Fruit fly (Drosophila melanogaster) whole organism, adult: ENCODE measurements around the gene Aven.
A peak's percentile ranks its signal among the peaks of the same experiment; 100 is the strongest.

Experiments
- CG14711 ChIP-seq: fragments of 200-800 bp; sonication (Bioruptor generic); optimal IDR thresholded peaks from 2 replicates; lab custom pipeline; 2018; ENCODE audit warnings: missing biosample characterization, mild to moderate bottlenecking, missing genetic modification characterization, moderate library complexity
- CG1620 ChIP-seq: fragments of 200-800 bp; sonication (Bioruptor generic); optimal IDR thresholded peaks from 2 replicates; lab custom pipeline; 2016; ENCODE audit warnings: missing biosample characterization, missing genetic modification characterization
- CG5204 ChIP-seq: fragments of 200-800 bp; sonication (Bioruptor generic); optimal IDR thresholded peaks from 2 replicates; lab custom pipeline; 2016; ENCODE audit warnings: missing biosample characterization, missing genetic modification characterization
- kay ChIP-seq: fragments of 200-800 bp; sonication (Bioruptor generic); peaks from one replicate; lab custom pipeline; 2016; ENCODE audit warnings: missing biosample characterization, missing genetic modification characterization, borderline replicate concordance
- ovo ChIP-seq: fragments of 200-800 bp; sonication (Bioruptor generic); optimal IDR thresholded peaks from 2 replicates; lab custom pipeline; 2016; ENCODE audit warnings: missing biosample characterization, missing genetic modification characterization
- tj ChIP-seq: fragments of 200-800 bp; sonication (Bioruptor generic); optimal IDR thresholded peaks from 3 replicates; lab custom pipeline; 2017; ENCODE audit warnings: missing biosample characterization, mild to moderate bottlenecking, missing genetic modification characterization, moderate library complexity

- TF ChIP-seq CG5204 (GFP tag; lab: Kevin White, UChicago) = no peak
- peak; percentile 36 for TF ChIP-seq CG14711
- peak; percentile 60 for TF ChIP-seq tj (GFP tag; lab: Kevin White, UChicago)
- peak; percentile 91 for TF ChIP-seq CG1620
- TF ChIP-seq kay (GFP tag; lab: Kevin White, UChicago) = no peak
- peak; percentile 64 for TF ChIP-seq ovo
Measured at dm6 chrX:12653574-12653973, 24.1 kb upstream of the Aven start, which contains the start of gene CkIalpha.
